Worm (Caenorhabditis elegans) whole organism, early embryonic: Measurements from ENCODE around the gene H12D21.9.

Experiments used
- F13C5.2 ChIP-seq: sonication (generic microtip); optimal IDR thresholded peaks from 2 replicates; lab custom pipeline; 2017; ENCODE audit warnings: mild to moderate bottlenecking, missing genetic modification characterization, inconsistent platforms, missing compliant biosample characterization
- aly-1 ChIP-seq: sonication (generic microtip); optimal IDR thresholded peaks from 2 replicates; lab custom pipeline; 2016; ENCODE audit warnings: missing genetic modification characterization, missing compliant biosample characterization
- ama-1 ChIP-seq: fragments of 150-350 bp; optimal IDR thresholded peaks from 2 replicates; lab custom pipeline; 2014
- ceh-13 ChIP-seq: fragments of 200-800 bp; sonication (Bioruptor generic); optimal IDR thresholded peaks from 2 replicates; lab custom pipeline; 2018; ENCODE audit warnings: mild to moderate bottlenecking, missing genetic modification characterization, missing compliant biosample characterization
- ceh-36 ChIP-seq: sonication (generic microtip); optimal IDR thresholded peaks from 2 replicates; lab custom pipeline; 2016; ENCODE audit warnings: missing genetic modification characterization, inconsistent platforms, missing compliant biosample characterization
- ets-7 ChIP-seq: sonication (generic microtip); optimal IDR thresholded peaks from 2 replicates; lab custom pipeline; 2016; ENCODE audit warnings: missing genotype, missing genetic modification characterization, missing compliant biosample characterization
- flt-1 ChIP-seq: fragments of 200-800 bp; sonication (Bioruptor generic); IDR thresholded peaks from 2 replicates; pipeline ENCODE4 v1.3.6; 2022; ENCODE audit warnings: missing genetic modification characterization, missing compliant biosample characterization
- hmbx-1 ChIP-seq: sonication (generic microtip); optimal IDR thresholded peaks from 2 replicates; lab custom pipeline; 2016; ENCODE audit warnings: mild to moderate bottlenecking, missing genetic modification characterization, missing compliant biosample characterization
- hmg-4 ChIP-seq: fragments of 200-800 bp; sonication (Bioruptor generic); optimal IDR thresholded peaks from 2 replicates; lab custom pipeline; 2018; ENCODE audit warnings: mild to moderate bottlenecking, missing genetic modification characterization, missing compliant biosample characterization
- hnd-1 ChIP-seq: sonication (generic microtip); optimal IDR thresholded peaks from 2 replicates; lab custom pipeline; 2016; ENCODE audit warnings: missing genetic modification characterization, missing compliant biosample characterization
- pes-1 ChIP-seq: fragments of 200-800 bp; sonication (Bioruptor generic); IDR thresholded peaks from 2 replicates; pipeline ENCODE4 v1.3.6; 2022; ENCODE audit warnings: missing genetic modification reagents, missing genetic modification characterization, missing compliant biosample characterization
- sea-1 ChIP-seq: fragments of 200-800 bp; sonication (Bioruptor generic); conservative IDR thresholded peaks from 2 replicates; pipeline ENCODE4 v1.3.6; 2022; ENCODE audit warnings: missing genetic modification characterization, missing compliant biosample characterization

DNA sequence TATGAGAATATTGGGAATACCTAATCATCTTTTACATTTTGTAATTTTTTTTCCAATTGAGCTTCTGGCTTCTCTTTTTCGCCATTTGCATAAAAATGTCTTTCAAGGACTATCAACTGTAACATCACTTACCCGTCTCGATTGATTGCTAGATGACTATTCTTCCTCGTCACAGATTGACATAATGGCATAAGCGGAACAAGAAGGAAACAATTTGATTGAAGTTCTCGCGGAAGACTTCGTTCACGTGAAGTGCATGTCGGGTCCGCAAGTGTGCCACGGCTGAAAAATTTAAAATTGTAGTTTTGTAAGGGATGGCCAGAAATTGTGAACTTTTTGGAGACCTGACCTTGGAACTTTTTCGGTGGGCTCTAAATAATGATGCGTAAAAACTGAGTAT, 55.5 kb downstream of the H12D21.9 start:
- TF ChIP-seq hmbx-1 = no peak
- TF ChIP-seq ets-7 (tag; lab: Kevin White, UChicago) = no peak
- no peak for TF ChIP-seq flt-1 (GFP tag; lab: Robert Waterston, UW)
- no peak for TF ChIP-seq hnd-1 (tag; lab: Kevin White, UChicago)
- no peak for TF ChIP-seq pes-1
- TF ChIP-seq ama-1 (lab: Kevin White, UChicago) = no peak
- TF ChIP-seq ceh-36 (tag; lab: Kevin White, UChicago) = no peak
- TF ChIP-seq aly-1 (tag; lab: Kevin White, UChicago) = no peak
- no peak for TF ChIP-seq F13C5.2 (tag; lab: Kevin White, UChicago)
- no peak for TF ChIP-seq hmg-4 (GFP tag; lab: Kevin White, UChicago)
- TF ChIP-seq ceh-13 (GFP tag; lab: Kevin White, UChicago) = no peak
- no peak for TF ChIP-seq sea-1 (GFP tag; lab: Robert Waterston, UW)
